Worm (Caenorhabditis elegans) whole organism, L1 larva: ENCODE results near the gene him-3.

Source experiments
- C04F5.9 ChIP-seq: sonication (generic microtip); optimal IDR thresholded peaks from 2 replicates; lab custom pipeline; 2016; ENCODE audit warnings: missing genetic modification characterization, missing compliant biosample characterization
- C34B4.2 ChIP-seq: sonication (generic microtip); optimal IDR thresholded peaks from 2 replicates; lab custom pipeline; 2017; ENCODE audit warnings: mild to moderate bottlenecking, missing genetic modification characterization, missing compliant biosample characterization
- Y116A8C.19 ChIP-seq: sonication (generic microtip); optimal IDR thresholded peaks from 2 replicates; lab custom pipeline; 2016; ENCODE audit warnings: missing compliant biosample characterization, missing genetic modification characterization, borderline replicate concordance
- aha-1 ChIP-seq: fragments of 150-350 bp; optimal IDR thresholded peaks from 2 replicates; lab custom pipeline; 2014; ENCODE audit warnings: missing biosample characterization, missing genetic modification characterization
- alr-1 ChIP-seq: fragments of 200-800 bp; sonication (Bioruptor generic); optimal IDR thresholded peaks from 2 replicates; lab custom pipeline; 2018; ENCODE audit warnings: borderline replicate concordance, mild to moderate bottlenecking, missing genetic modification characterization, missing compliant biosample characterization
- aly-2 ChIP-seq: fragments of 150-350 bp; optimal IDR thresholded peaks from 2 replicates; lab custom pipeline; 2014; ENCODE audit warnings: missing biosample characterization, missing genetic modification characterization
- ceh-88 ChIP-seq: fragments of 200-800 bp; sonication (Bioruptor generic); IDR thresholded peaks from 2 replicates; pipeline ENCODE4 v1.3.6; 2022; ENCODE audit warnings: missing genetic modification characterization, missing compliant biosample characterization
- ceh-90 ChIP-seq: sonication (generic microtip); optimal IDR thresholded peaks from 2 replicates; lab custom pipeline; 2016; ENCODE audit warnings: missing genetic modification characterization, missing compliant biosample characterization
- ces-1 ChIP-seq: fragments of 150-350 bp; optimal IDR thresholded peaks from 2 replicates; lab custom pipeline; 2014; ENCODE audit warnings: missing biosample characterization, missing genetic modification reagents, missing genetic modification characterization
- dsc-1 ChIP-seq: sonication (generic microtip); optimal IDR thresholded peaks from 2 replicates; lab custom pipeline; 2016; ENCODE audit warnings: mild to moderate bottlenecking, missing genetic modification characterization, missing compliant biosample characterization
- efl-1 ChIP-seq, 4 experiments: fragments of 150-350 bp; optimal IDR thresholded peaks in 3 of 4; peaks in 1 of 4; 1 replicate in 1 of 4; 2 replicates in 3 of 4; lab custom pipeline; 2014; ENCODE audit warnings: missing biosample characterization in 2 of 4, missing genetic modification characterization in 2 of 4, missing genetic modification reagents in 2 of 4
- egl-13 ChIP-seq: sonication (generic microtip); optimal IDR thresholded peaks from 2 replicates; lab custom pipeline; 2016; ENCODE audit warnings: missing genotype, missing genetic modification reagents, missing genetic modification characterization, missing compliant biosample characterization
- egl-27 ChIP-seq, 2 experiments: fragments of 150-350 bp in 1 of 2; sonication (generic microtip); optimal IDR thresholded peaks; 3 replicates each; lab custom pipeline; 2017 to 2018; ENCODE audit warnings: missing biosample characterization in 2 of 2, missing genetic modification characterization in 2 of 2, missing genetic modification reagents in 2 of 2
- elt-2 ChIP-seq: sonication (generic microtip); optimal IDR thresholded peaks from 2 replicates; lab custom pipeline; 2016; ENCODE audit warnings: missing genetic modification characterization, mild to moderate bottlenecking, inconsistent platforms, missing compliant biosample characterization, missing genetic modification reagents
- ets-5 ChIP-seq: fragments of 200-800 bp; sonication (Bioruptor generic); IDR thresholded peaks from 2 replicates; pipeline ENCODE4 v1.3.6; 2022; ENCODE audit warnings: missing genetic modification characterization, missing compliant biosample characterization
- fos-1 ChIP-seq: fragments of 150-350 bp; optimal IDR thresholded peaks from 2 replicates; lab custom pipeline; 2014; ENCODE audit warnings: missing biosample characterization, missing genetic modification characterization
- irx-1 ChIP-seq: sonication (generic microtip); optimal IDR thresholded peaks from 2 replicates; lab custom pipeline; 2016; ENCODE audit warnings: missing genetic modification characterization, missing compliant biosample characterization
- jun-1 ChIP-seq: fragments of 150-350 bp; optimal IDR thresholded peaks from 2 replicates; lab custom pipeline; 2014; ENCODE audit warnings: missing biosample characterization, missing genetic modification reagents, missing genetic modification characterization
- lin-14 ChIP-seq: fragments of 200-800 bp; sonication (Bioruptor generic); optimal IDR thresholded peaks from 2 replicates; lab custom pipeline; 2018; ENCODE audit warnings: mild to moderate bottlenecking, missing genetic modification characterization, moderate library complexity, missing compliant biosample characterization
- lin-35 ChIP-seq, 2 experiments: fragments of 150-350 bp; optimal IDR thresholded peaks; 2 replicates each; lab custom pipeline; 2014; ENCODE audit warnings: missing biosample characterization in 2 of 2, missing genetic modification characterization in 2 of 2, missing genetic modification reagents in 2 of 2
- lin-39 ChIP-seq: fragments of 150-350 bp; optimal IDR thresholded peaks from 2 replicates; lab custom pipeline; 2014; ENCODE audit warnings: missing biosample characterization, missing genetic modification reagents, missing genetic modification characterization
- mef-2 ChIP-seq: fragments of 150-350 bp; optimal IDR thresholded peaks from 2 replicates; lab custom pipeline; 2014; ENCODE audit warnings: missing biosample characterization, missing genetic modification characterization
- mep-1 ChIP-seq: fragments of 150-350 bp; optimal IDR thresholded peaks from 2 replicates; lab custom pipeline; 2014; ENCODE audit warnings: missing biosample characterization, missing genetic modification characterization
- nhr-12 ChIP-seq: sonication (generic microtip); optimal IDR thresholded peaks from 2 replicates; lab custom pipeline; 2017; ENCODE audit warnings: missing biosample characterization, missing genetic modification characterization
- nhr-19 ChIP-seq: fragments of 200-800 bp; sonication (Bioruptor generic); conservative IDR thresholded peaks from 2 replicates; pipeline ENCODE4 v1.3.6; 2022; ENCODE audit warnings: missing genetic modification characterization, missing compliant biosample characterization
- nhr-237 ChIP-seq: fragments of 150-350 bp; optimal IDR thresholded peaks from 2 replicates; lab custom pipeline; 2014; ENCODE audit warnings: missing biosample characterization, missing genetic modification characterization
- nhr-84 ChIP-seq: sonication (generic microtip); optimal IDR thresholded peaks from 2 replicates; lab custom pipeline; 2017; ENCODE audit warnings: missing biosample characterization, missing genetic modification characterization
- nhr-85 ChIP-seq: sonication (generic microtip); peaks from one replicate; lab custom pipeline; 2016; ENCODE audit warnings: missing genetic modification characterization, inconsistent platforms, missing compliant biosample characterization
- pag-3 ChIP-seq: sonication (generic microtip); optimal IDR thresholded peaks from 2 replicates; lab custom pipeline; 2017; ENCODE audit warnings: missing genetic modification characterization, mild to moderate bottlenecking, missing compliant biosample characterization, antibody characterized with exemption, borderline replicate concordance; ENCODE audit not compliant: insufficient read depth
- rnt-1 ChIP-seq: sonication (generic microtip); optimal IDR thresholded peaks from 2 replicates; lab custom pipeline; 2016; ENCODE audit warnings: mild to moderate bottlenecking, missing genetic modification characterization, moderate library complexity, missing compliant biosample characterization
- snpc-4 ChIP-seq: fragments of 150-350 bp; optimal IDR thresholded peaks from 2 replicates; lab custom pipeline; 2014; ENCODE audit warnings: missing biosample characterization, missing genetic modification characterization
- sptf-1 ChIP-seq: fragments of 150-350 bp; optimal IDR thresholded peaks from 2 replicates; lab custom pipeline; 2014; ENCODE audit warnings: missing biosample characterization, missing genetic modification characterization
- sup-37 ChIP-seq: fragments of 200-800 bp; sonication (Bioruptor generic); optimal IDR thresholded peaks from 2 replicates; lab custom pipeline; 2018; ENCODE audit warnings: mild to moderate bottlenecking, missing genetic modification characterization, missing compliant biosample characterization
- tlp-1 ChIP-seq: fragments of 150-350 bp; optimal IDR thresholded peaks from 2 replicates; lab custom pipeline; 2014; ENCODE audit warnings: missing biosample characterization, missing genetic modification characterization
- unc-30 ChIP-seq: sonication (generic microtip); optimal IDR thresholded peaks from 2 replicates; lab custom pipeline; 2017; ENCODE audit warnings: missing biosample characterization, missing genetic modification characterization
- unc-62 ChIP-seq: fragments of 150-350 bp; optimal IDR thresholded peaks from 2 replicates; lab custom pipeline; 2014; ENCODE audit warnings: missing biosample characterization, missing genetic modification reagents, missing genetic modification characterization
- xbp-1 ChIP-seq: sonication (generic microtip); optimal IDR thresholded peaks from 2 replicates; lab custom pipeline; 2016; ENCODE audit warnings: missing genetic modification characterization, missing compliant biosample characterization
- zip-4 ChIP-seq: fragments of 200-800 bp; sonication (Bioruptor generic); optimal IDR thresholded peaks from 2 replicates; lab custom pipeline; 2018; ENCODE audit warnings: mild to moderate bottlenecking, missing genetic modification characterization, moderate library complexity, missing compliant biosample characterization
- ztf-11 ChIP-seq, 2 experiments: sonication (generic microtip); optimal IDR thresholded peaks; 2 replicates each; lab custom pipeline; 2016 to 2017; ENCODE audit warnings: missing genetic modification characterization in 2 of 2, missing biosample characterization in 1 of 2, missing compliant biosample characterization in 1 of 2
- ztf-4 ChIP-seq: fragments of 150-350 bp; optimal IDR thresholded peaks from 2 replicates; lab custom pipeline; 2014; ENCODE audit warnings: missing biosample characterization, missing genetic modification characterization

him-3 gene

ce11 chrIV:6959483-6959882 is 17.8 kb upstream of the him-3 start (continued):
- TF ChIP-seq aly-2 (tag; lab: Kevin White, UChicago), result no peak
- no peak for TF ChIP-seq C34B4.2
- no peak for TF ChIP-seq mef-2 (tag; lab: Kevin White, UChicago)
- TF ChIP-seq egl-13 (tag; lab: Kevin White, UChicago), result no peak
- TF ChIP-seq mep-1, result no peak
- TF ChIP-seq aha-1, result no peak
- no peak for TF ChIP-seq nhr-85 (tag; lab: Kevin White, UChicago)
- no peak for TF ChIP-seq ceh-90
- TF ChIP-seq irx-1 (tag; lab: Kevin White, UChicago), result no peak
- TF ChIP-seq nhr-12 (tag; lab: Kevin White, UChicago), result no peak
- TF ChIP-seq sup-37 (GFP tag; lab: Kevin White, UChicago), result no peak
- no peak for TF ChIP-seq ztf-4 (tag; lab: Kevin White, UChicago)

DNA sequence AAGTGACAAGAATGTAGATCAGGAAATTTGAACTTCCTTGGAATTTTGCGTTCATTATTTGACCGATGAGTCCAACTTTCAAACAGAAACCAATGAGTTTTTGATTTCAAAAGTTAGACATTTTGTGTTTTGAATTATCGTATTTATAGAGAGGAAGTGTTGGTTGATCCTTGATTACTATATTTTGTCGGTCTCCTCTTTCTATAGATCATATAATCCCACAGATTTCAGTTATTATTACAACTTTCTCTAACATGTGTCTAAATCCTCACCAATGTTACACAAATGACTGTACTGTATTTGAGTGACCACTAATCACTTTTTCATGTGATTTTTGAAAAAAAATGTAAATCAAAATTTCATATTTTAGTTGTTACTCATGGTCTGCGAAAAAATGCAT is 12.8 kb upstream of the him-3 start, which contains the start of gene B0478.3:
Gene B0478.3, minus strand, starts transcription at position 101 of the 400 bp plus-strand sequence.
- TF ChIP-seq lin-14 (GFP tag; lab: Kevin White, UChicago) (no peak), ets-5 (GFP tag; lab: Robert Waterston, UW) (no peak), sptf-1 (tag; lab: Kevin White, UChicago) (no peak)

- TF ChIP-seq Y116A8C.19 (tag; lab: Kevin White, UChicago), result no peak
- no peak for TF ChIP-seq nhr-84 (tag; lab: Kevin White, UChicago)
- no peak for TF ChIP-seq lin-14 (GFP tag; lab: Kevin White, UChicago)
- TF ChIP-seq nhr-85 (tag; lab: Kevin White, UChicago), result no peak
- no peak for TF ChIP-seq sptf-1 (tag; lab: Kevin White, UChicago)
- no peak for TF ChIP-seq ztf-11 (tag; optimal IDR thresholded peaks at IDR 0.05; lab: Kevin White, UChicago)
- no peak for TF ChIP-seq rnt-1 (tag; lab: Kevin White, UChicago)
- TF ChIP-seq mep-1, result no peak
- TF ChIP-seq pag-3 (tag; lab: Kevin White, UChicago), result no peak
- no peak for TF ChIP-seq snpc-4 (tag; lab: Kevin White, UChicago)
- no peak for TF ChIP-seq egl-27 (tag; optimal IDR thresholded peaks at IDR 0.05; lab: Kevin White, UChicago)
- no peak for TF ChIP-seq unc-30 (tag; lab: Kevin White, UChicago)
- no peak for TF ChIP-seq dsc-1
- TF ChIP-seq, all 84 proteins: peak for 0
Measured at ce11 chrIV:6965192-6965591, 12.1 kb upstream of the him-3 start, which contains the start of gene ZK381.2. TSS of gene ZK381.2 (plus strand) at chrIV:6965492.

DNA sequence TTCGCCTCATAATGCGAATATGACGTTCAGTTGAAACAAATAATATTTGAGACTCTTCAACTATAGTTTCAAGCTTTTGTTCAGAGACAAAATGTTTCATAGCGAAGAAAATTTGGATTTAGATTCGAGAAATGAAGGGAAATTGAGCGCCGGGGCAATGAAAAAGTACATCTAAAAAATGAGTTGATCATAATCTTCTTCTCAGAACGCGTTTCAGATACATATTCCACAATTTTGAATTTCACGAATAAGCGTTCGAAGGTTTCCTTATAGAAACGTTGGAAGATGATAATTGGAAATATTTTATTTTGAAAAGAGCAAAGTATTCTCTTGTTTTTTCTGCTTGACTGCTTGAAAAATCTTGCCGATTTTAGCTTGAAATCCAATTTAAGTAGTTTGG is 7.0 kb upstream of the him-3 start, which contains the start of gene ZK381.8:
Gene ZK381.8, minus strand, starts transcription at position 101 of the 400 bp plus-strand sequence.
- no peak for TF ChIP-seq zip-4 (GFP tag; lab: Kevin White, UChicago)
- TF ChIP-seq tlp-1 (tag; lab: Kevin White, UChicago), result no peak
- no peak for TF ChIP-seq xbp-1 (tag; lab: Kevin White, UChicago)
- no peak for TF ChIP-seq elt-2
- TF ChIP-seq nhr-19 (GFP tag; lab: Robert Waterston, UW), result no peak
- TF ChIP-seq fos-1 (tag; lab: Kevin White, UChicago), result no peak
- TF ChIP-seq mep-1, result no peak
- TF ChIP-seq lin-39 (tag; lab: Kevin White, UChicago), result no peak
- no peak for TF ChIP-seq nhr-237
- TF ChIP-seq C04F5.9 (tag; lab: Kevin White, UChicago), result no peak
- TF ChIP-seq efl-1 (optimal IDR thresholded peaks at IDR 0.05; lab: Kevin White, UChicago), result no peak
- TF ChIP-seq efl-1 (GFP tag; optimal IDR thresholded peaks at IDR 0.05 in 1 of 2; lab: Kevin White, UChicago), result no peak
- no peak for TF ChIP-seq lin-35 (GFP tag; optimal IDR thresholded peaks at IDR 0.05; lab: Kevin White, UChicago)
- TF ChIP-seq unc-62 (GFP tag; lab: Kevin White, UChicago), result no peak
- no peak for TF ChIP-seq jun-1 (tag; lab: Kevin White, UChicago)
- TF ChIP-seq aly-2 (tag; lab: Kevin White, UChicago), result no peak
- TF ChIP-seq ces-1 (GFP tag; lab: Kevin White, UChicago), result no peak
- no peak for TF ChIP-seq dsc-1
- TF ChIP-seq alr-1 (tag; lab: Kevin White, UChicago), result no peak
- no peak for TF ChIP-seq ceh-88
